Fruit fly (Drosophila melanogaster): ENCODE results near the gene GC.

DNA sequence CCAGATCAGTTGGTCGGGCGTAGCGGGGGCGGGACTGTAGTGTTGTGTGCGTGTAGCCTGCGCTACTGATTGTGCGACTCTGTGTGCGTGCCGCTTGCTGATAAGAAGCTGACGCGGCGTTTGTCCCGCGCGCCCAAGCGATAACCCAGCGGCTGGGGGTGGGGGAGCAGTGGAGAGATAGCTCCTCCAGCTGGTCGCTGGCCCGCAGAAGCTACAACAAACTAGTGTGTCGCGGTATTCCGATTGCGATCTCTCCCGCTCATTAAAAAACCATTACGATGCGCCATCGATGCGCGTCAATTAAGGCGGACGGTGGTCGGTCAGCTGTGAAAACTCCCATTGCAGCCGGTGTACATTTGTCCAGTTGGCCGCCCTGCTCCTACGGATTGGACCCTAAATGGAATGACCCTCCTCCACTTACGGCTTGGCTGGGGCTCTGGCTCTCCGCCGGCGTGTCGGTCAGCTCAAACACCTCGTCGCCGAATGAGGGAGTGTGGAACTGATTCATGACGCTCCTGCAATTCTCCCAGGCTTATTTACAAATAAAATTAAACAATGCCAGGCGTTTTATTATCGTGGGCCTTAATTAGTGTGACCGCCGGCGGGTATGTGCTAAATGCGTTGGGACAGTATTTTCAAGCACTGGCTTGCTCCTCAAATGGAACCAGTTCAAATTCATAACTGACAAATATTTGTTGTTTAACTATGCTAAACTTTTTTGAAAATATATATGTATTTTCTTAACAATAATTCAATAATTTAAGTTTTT is 26.9 kb downstream of the GC start, which contains the start of gene CG12104:
- TF ChIP-seq GATAd (GFP tag; optimal IDR thresholded peaks at IDR 0.05) (no peak), Sp1 (GFP tag; optimal IDR thresholded peaks at IDR 0.05) (no peak), fru (GFP tag; optimal IDR thresholded peaks at IDR 0.05) (no peak), psq (GFP tag; optimal IDR thresholded peaks at IDR 0.05) (no peak), woc (GFP tag; optimal IDR thresholded peaks at IDR 0.05) (no peak), jim (GFP tag; optimal IDR thresholded peaks at IDR 0.05) (no peak), lola (GFP tag; optimal IDR thresholded peaks at IDR 0.05) (no peak), dsf (GFP tag; optimal IDR thresholded peaks at IDR 0.05; ENCODE audit: borderline replicate concordance) (no peak), Vsx2 (GFP tag; optimal IDR thresholded peaks at IDR 0.05; ENCODE audit: partially characterized antibody) (no peak)
